Fruit fly (Drosophila melanogaster): ENCODE results near the gene CG14258.

The CG14258 gene

dm6 chr3R:27076618-27077017 lies 16.3 kb upstream of the CG14258 start:
- TF ChIP-seq Sin3A (optimal IDR thresholded peaks at IDR 0.05) (no peak), h (optimal IDR thresholded peaks at IDR 0.05) (no peak), ttk (optimal IDR thresholded peaks at IDR 0.05) (no peak), insv (optimal IDR thresholded peaks at IDR 0.05) (no peak), Myc (optimal IDR thresholded peaks at IDR 0.05) (no peak), psq (optimal IDR thresholded peaks at IDR 0.05) (no peak)

DNA sequence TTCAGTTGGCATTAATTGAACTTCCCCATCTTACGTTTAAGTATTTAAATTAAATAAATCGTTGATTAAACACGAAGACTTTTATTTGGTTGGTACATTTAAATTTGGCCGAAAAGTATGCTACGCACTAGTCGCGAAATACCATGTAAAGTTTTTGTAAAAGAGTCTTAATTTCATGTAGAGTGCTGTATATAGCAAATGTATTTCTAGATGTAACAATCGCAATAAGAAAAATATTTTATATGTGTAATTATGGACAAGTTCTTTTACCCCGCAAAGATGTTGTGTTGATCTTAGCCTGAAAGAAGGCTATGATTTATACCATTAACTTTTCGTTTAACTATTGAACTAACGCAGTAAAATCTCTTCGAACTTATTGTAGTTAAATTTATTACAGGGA lies 10.2 kb upstream of the CG14258 start:
- TF ChIP-seq psq (optimal IDR thresholded peaks at IDR 0.05) (no peak), h (optimal IDR thresholded peaks at IDR 0.05) (no peak), ttk (optimal IDR thresholded peaks at IDR 0.05) (no peak), insv (optimal IDR thresholded peaks at IDR 0.05) (no peak), Sin3A (optimal IDR thresholded peaks at IDR 0.05) (no peak), Myc (optimal IDR thresholded peaks at IDR 0.05) (no peak)

DNA sequence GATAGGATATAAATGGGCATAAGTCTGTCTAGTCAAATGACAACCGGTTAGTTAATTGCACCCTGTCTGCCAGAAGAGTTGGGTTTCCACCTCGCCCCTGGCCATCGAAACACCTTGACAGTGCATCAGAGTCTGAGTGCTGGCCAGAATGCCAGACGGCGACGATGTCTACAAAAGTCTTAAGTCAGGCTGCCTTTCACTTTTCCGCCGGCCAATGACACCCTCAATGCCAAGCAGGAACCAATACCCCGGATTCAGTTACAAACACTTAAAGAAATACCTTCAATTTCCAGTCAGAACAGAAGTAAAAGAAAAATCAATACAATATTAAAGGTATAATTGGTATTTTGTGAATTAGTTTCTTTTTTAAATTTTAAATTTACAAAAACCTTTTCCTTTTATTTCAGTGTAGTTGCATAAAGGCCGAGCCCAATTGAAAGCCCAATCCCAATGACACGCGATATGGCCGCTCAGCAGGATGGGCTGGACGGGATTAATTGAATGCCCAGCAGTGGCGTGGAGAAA lies 8.4 kb upstream of the CG14258 start:
- TF ChIP-seq Sin3A (optimal IDR thresholded peaks at IDR 0.05): no peak

DNA sequence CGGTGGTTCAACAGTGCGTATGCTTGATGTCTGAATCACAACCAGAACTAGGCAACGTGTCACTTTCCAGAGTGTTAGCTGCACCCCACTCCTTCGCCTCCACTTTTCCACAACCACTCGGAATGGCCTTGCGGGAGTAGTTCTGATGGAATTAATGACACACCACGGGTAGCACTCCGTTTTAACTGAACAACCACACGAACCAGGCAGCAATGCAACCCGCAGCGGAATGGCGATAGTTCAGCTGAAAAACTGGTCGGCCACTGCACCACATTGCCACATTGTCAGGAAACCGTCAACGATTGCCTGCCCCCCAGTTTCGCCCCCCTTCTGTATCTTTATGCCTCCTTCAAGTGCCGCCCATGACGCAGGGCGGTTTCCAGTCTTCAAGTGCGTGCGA lies 5.4 kb upstream of the CG14258 start, which contains the start of gene Cpr97Ea:
Cpr97Ea (minus strand) TSS at position 230 of the 400 bp plus-strand sequence.
- TF ChIP-seq Sin3A (optimal IDR thresholded peaks at IDR 0.05) (no peak), h (optimal IDR thresholded peaks at IDR 0.05) (no peak), psq (optimal IDR thresholded peaks at IDR 0.05) (no peak), insv (optimal IDR thresholded peaks at IDR 0.05) (no peak), ttk (optimal IDR thresholded peaks at IDR 0.05) (no peak), Myc (optimal IDR thresholded peaks at IDR 0.05) (no peak)

dm6 chr3R:27091106-27091505 lies 1.8 kb upstream of the CG14258 start, which contains the start of gene Cpr97Eb:
TSS of gene Cpr97Eb (minus strand) at chr3R:27091130.
- TF ChIP-seq Sin3A (optimal IDR thresholded peaks at IDR 0.05) (no peak), insv (optimal IDR thresholded peaks at IDR 0.05) (no peak), ttk (optimal IDR thresholded peaks at IDR 0.05) (no peak), Myc (optimal IDR thresholded peaks at IDR 0.05) (no peak), h (optimal IDR thresholded peaks at IDR 0.05) (no peak), psq (optimal IDR thresholded peaks at IDR 0.05) (no peak)

dm6 chr3R:27092263-27092662 lies 680 bp upstream of the CG14258 start:
- TF ChIP-seq h (optimal IDR thresholded peaks at IDR 0.05): no peak
- TF ChIP-seq psq (optimal IDR thresholded peaks at IDR 0.05): no peak
- no peak for TF ChIP-seq insv (optimal IDR thresholded peaks at IDR 0.05)
- no peak for TF ChIP-seq ttk (optimal IDR thresholded peaks at IDR 0.05)
- TF ChIP-seq Myc (optimal IDR thresholded peaks at IDR 0.05): no peak
- no peak for TF ChIP-seq Sin3A (optimal IDR thresholded peaks at IDR 0.05)

DNA sequence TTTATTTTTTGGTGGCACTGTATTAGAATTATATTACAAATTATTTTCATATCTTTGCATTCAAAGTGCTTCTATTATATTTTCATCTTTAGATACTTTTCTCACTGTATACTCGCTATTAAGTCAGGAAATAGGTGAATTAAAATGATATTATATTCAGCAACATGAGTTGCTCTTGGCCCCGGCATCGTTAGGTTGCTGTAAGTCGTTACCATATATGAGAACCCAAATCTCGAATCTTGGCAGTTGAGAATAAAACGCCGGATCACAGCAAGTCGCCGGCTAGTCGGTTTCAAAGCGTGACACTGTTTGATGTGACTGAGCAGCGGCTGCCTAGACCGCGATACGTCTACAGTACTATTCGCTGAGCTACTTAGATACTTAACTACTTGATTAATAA lies 1.3 kb downstream of the CG14258 start, which contains the start of gene CG14259:
CG14259 (plus strand) TSS at position 301 of the 400 bp plus-strand sequence.
- no peak for TF ChIP-seq h (optimal IDR thresholded peaks at IDR 0.05)
- TF ChIP-seq insv (optimal IDR thresholded peaks at IDR 0.05): no peak
- TF ChIP-seq Myc (optimal IDR thresholded peaks at IDR 0.05): no peak
- no peak for TF ChIP-seq ttk (optimal IDR thresholded peaks at IDR 0.05)
- no peak for TF ChIP-seq psq (optimal IDR thresholded peaks at IDR 0.05)
- no peak for TF ChIP-seq Sin3A (optimal IDR thresholded peaks at IDR 0.05)

DNA sequence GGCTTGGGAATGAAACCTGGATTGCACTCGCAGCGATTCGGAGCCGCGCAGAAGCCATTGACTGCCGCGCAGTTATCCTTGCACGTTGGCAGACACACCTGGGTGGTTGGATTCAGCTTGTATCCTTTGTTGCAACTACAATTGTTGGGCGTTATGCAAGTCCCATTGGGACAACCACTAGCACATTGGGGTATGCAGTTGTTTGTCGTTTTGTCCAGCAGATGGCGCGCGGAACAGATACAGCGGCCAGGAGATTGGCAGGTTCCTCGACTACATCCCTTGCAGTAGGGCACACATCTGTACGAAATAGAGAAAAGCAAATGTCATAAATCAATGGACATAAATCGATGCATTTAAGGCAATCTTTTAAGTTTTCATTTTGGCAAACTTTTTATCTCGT lies 5.7 kb downstream of the CG14258 start:
- no peak for TF ChIP-seq Myc (optimal IDR thresholded peaks at IDR 0.05)
- TF ChIP-seq insv (optimal IDR thresholded peaks at IDR 0.05): no peak
- no peak for TF ChIP-seq Sin3A (optimal IDR thresholded peaks at IDR 0.05)
- no peak for TF ChIP-seq psq (optimal IDR thresholded peaks at IDR 0.05)
- TF ChIP-seq h (optimal IDR thresholded peaks at IDR 0.05): no peak
- TF ChIP-seq ttk (optimal IDR thresholded peaks at IDR 0.05): no peak

DNA sequence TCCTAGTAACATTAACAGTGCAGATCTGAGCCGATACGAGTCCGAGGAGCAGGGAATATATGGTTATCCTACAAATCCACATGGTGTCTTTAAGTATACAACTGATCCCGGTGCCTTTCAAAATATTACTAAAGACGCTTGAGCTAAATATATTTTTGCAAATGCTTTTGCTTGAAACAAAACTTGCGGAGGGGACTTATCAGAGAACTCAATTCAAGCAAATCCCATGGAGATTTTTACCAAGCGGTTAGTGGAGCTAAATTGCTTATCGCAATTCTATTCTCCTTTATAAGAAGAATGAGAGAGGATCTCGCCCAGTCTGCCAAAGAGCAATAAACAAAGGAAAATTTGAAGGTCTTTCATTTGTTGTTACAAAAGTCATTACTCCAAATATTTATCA lies 6.6 kb downstream of the CG14258 start, which contains the start of gene eater:
eater (minus strand) TSS at position 101 of the 400 bp plus-strand sequence.
- no peak for TF ChIP-seq psq (optimal IDR thresholded peaks at IDR 0.05)
- no peak for TF ChIP-seq insv (optimal IDR thresholded peaks at IDR 0.05)
- TF ChIP-seq Myc (optimal IDR thresholded peaks at IDR 0.05): no peak
- TF ChIP-seq Sin3A (optimal IDR thresholded peaks at IDR 0.05): no peak

dm6 chr3R:27100930-27101329 lies 8.0 kb downstream of the CG14258 start, which contains the start of gene Jhbp11:
TSS of gene Jhbp11 (plus strand) at chr3R:27101230.
- no peak for TF ChIP-seq Sin3A (optimal IDR thresholded peaks at IDR 0.05)
- no peak for TF ChIP-seq ttk (optimal IDR thresholded peaks at IDR 0.05)
- no peak for TF ChIP-seq Myc (optimal IDR thresholded peaks at IDR 0.05)
- TF ChIP-seq insv (optimal IDR thresholded peaks at IDR 0.05): no peak
- TF ChIP-seq psq (optimal IDR thresholded peaks at IDR 0.05): no peak
- TF ChIP-seq h (optimal IDR thresholded peaks at IDR 0.05): no peak

DNA sequence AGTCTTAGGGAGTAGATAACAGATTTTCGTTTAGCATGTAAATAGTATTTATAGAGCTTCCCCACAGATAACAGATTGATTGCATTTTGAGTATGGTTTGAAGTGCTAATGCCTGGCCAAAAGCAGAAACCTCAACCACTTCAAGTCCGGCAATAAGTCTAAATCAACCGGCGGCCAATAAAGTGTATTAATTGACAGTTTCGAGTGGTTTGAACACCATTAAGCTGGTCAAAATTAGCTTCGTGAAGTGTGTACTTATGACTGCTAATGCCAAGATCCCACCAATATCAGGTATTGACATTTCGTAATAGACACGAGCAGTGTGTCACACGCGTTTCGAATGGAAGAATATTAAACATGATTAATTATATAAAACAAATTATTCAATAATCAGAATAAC lies 12.5 kb downstream of the CG14258 start:
- no peak for TF ChIP-seq Sin3A (optimal IDR thresholded peaks at IDR 0.05)
- TF ChIP-seq Myc (optimal IDR thresholded peaks at IDR 0.05): no peak
- no peak for TF ChIP-seq h (optimal IDR thresholded peaks at IDR 0.05)
- TF ChIP-seq insv (optimal IDR thresholded peaks at IDR 0.05): no peak
- TF ChIP-seq ttk (optimal IDR thresholded peaks at IDR 0.05): no peak
- no peak for TF ChIP-seq psq (optimal IDR thresholded peaks at IDR 0.05)

- TF ChIP-seq insv (optimal IDR thresholded peaks at IDR 0.05) (no peak), psq (optimal IDR thresholded peaks at IDR 0.05) (no peak), Sin3A (optimal IDR thresholded peaks at IDR 0.05) (no peak), Myc (optimal IDR thresholded peaks at IDR 0.05) (no peak)
Measured at dm6 chr3R:27106134-27106694, 13.3 kb downstream of the CG14258 start, which contains the start of gene CAH9. TSS of gene CAH9 (minus strand) at chr3R:27106184.

- TF ChIP-seq insv (optimal IDR thresholded peaks at IDR 0.05) (no peak), Sin3A (optimal IDR thresholded peaks at IDR 0.05) (no peak), ttk (optimal IDR thresholded peaks at IDR 0.05) (no peak)
Measured at dm6 chr3R:27108111-27108510, 15.2 kb downstream of the CG14258 start.

Measured in Kc167 (cell line).